Fruit fly (Drosophila melanogaster) whole organism, prepupa: ENCODE data around the gene CG11085.

Experiments used
- CG10669 ChIP-seq: fragments of 200-800 bp; sonication (Bioruptor generic); optimal IDR thresholded peaks from 3 replicates; lab custom pipeline; 2018; ENCODE audit warnings: missing biosample characterization, mild to moderate bottlenecking, missing genetic modification characterization, moderate library complexity
- CG6276 ChIP-seq: fragments of 200-800 bp; sonication (Bioruptor generic); optimal IDR thresholded peaks from 2 replicates; lab custom pipeline; 2017; ENCODE audit warnings: missing biosample characterization, mild to moderate bottlenecking, missing genetic modification characterization
- CG6808 ChIP-seq: fragments of 200-800 bp; sonication (Bioruptor generic); optimal IDR thresholded peaks from 3 replicates; lab custom pipeline; 2017; ENCODE audit warnings: missing biosample characterization, missing genetic modification characterization, mild to moderate bottlenecking, moderate library complexity, missing genetic modification reagents
- Lpt ChIP-seq: fragments of 200-800 bp; sonication (Bioruptor generic); optimal IDR thresholded peaks from 3 replicates; lab custom pipeline; 2016; ENCODE audit warnings: missing biosample characterization, missing genetic modification characterization
- Sox14 ChIP-seq: fragments of 200-800 bp; sonication (Bioruptor generic); optimal IDR thresholded peaks from 3 replicates; lab custom pipeline; 2016; ENCODE audit warnings: missing biosample characterization, missing genetic modification characterization
- cyc ChIP-seq: fragments of 200-800 bp; sonication (Bioruptor generic); optimal IDR thresholded peaks from 3 replicates; lab custom pipeline; 2016; ENCODE audit warnings: missing biosample characterization, missing genetic modification characterization

DNA sequence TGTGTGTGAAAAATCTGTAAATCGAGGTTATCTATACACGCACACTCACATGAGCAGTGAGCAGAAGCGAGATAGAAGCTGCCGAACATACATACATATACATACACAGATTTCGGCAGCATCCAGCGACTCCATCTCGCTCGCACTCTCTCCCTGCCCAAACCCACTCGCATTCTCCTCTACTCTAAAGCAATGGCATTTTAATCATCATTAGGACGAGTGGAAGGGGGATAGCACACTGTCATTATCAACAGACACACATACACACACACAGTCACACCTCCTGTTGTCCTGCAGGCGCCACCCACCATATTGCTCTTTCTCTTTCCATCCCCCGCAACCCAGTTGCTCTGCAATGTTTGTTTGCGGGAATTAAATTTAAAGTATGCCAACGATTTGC lies 17.9 kb downstream of the CG11085 start:
- TF ChIP-seq CG10669 (GFP tag; lab: Kevin White, UChicago) = no peak
- TF ChIP-seq cyc (GFP tag; lab: Kevin White, UChicago) = no peak
- TF ChIP-seq Sox14 = no peak
- TF ChIP-seq Lpt (GFP tag; lab: Kevin White, UChicago) = no peak
- TF ChIP-seq CG6276 (GFP tag; lab: Kevin White, UChicago) = no peak
- no peak for TF ChIP-seq CG6808 (GFP tag; lab: Kevin White, UChicago)
